Worm (Caenorhabditis elegans) whole organism, early embryonic: ENCODE results near the gene R13A5.11.

Experiments used
- B0310.2 ChIP-seq: sonication (generic microtip); optimal IDR thresholded peaks from 2 replicates; lab custom pipeline; 2016; ENCODE audit warnings: mild to moderate bottlenecking, missing genetic modification characterization, missing compliant biosample characterization
- F13C5.2 ChIP-seq: sonication (generic microtip); optimal IDR thresholded peaks from 2 replicates; lab custom pipeline; 2017; ENCODE audit warnings: mild to moderate bottlenecking, missing genetic modification characterization, inconsistent platforms, missing compliant biosample characterization
- aly-1 ChIP-seq: sonication (generic microtip); optimal IDR thresholded peaks from 2 replicates; lab custom pipeline; 2016; ENCODE audit warnings: missing genetic modification characterization, missing compliant biosample characterization
- ama-1 ChIP-seq: fragments of 150-350 bp; optimal IDR thresholded peaks from 2 replicates; lab custom pipeline; 2014
- ceh-13 ChIP-seq: fragments of 200-800 bp; sonication (Bioruptor generic); optimal IDR thresholded peaks from 2 replicates; lab custom pipeline; 2018; ENCODE audit warnings: mild to moderate bottlenecking, missing genetic modification characterization, missing compliant biosample characterization
- ceh-36 ChIP-seq: sonication (generic microtip); optimal IDR thresholded peaks from 2 replicates; lab custom pipeline; 2016; ENCODE audit warnings: missing genetic modification characterization, inconsistent platforms, missing compliant biosample characterization
- ets-7 ChIP-seq: sonication (generic microtip); optimal IDR thresholded peaks from 2 replicates; lab custom pipeline; 2016; ENCODE audit warnings: missing genotype, missing genetic modification characterization, missing compliant biosample characterization
- flt-1 ChIP-seq: fragments of 200-800 bp; sonication (Bioruptor generic); IDR thresholded peaks from 2 replicates; pipeline ENCODE4 v1.3.6; 2022; ENCODE audit warnings: missing genetic modification characterization, missing compliant biosample characterization
- hmbx-1 ChIP-seq: sonication (generic microtip); optimal IDR thresholded peaks from 2 replicates; lab custom pipeline; 2016; ENCODE audit warnings: mild to moderate bottlenecking, missing genetic modification characterization, missing compliant biosample characterization
- hmg-4 ChIP-seq: fragments of 200-800 bp; sonication (Bioruptor generic); optimal IDR thresholded peaks from 2 replicates; lab custom pipeline; 2018; ENCODE audit warnings: mild to moderate bottlenecking, missing genetic modification characterization, missing compliant biosample characterization
- hnd-1 ChIP-seq: sonication (generic microtip); optimal IDR thresholded peaks from 2 replicates; lab custom pipeline; 2016; ENCODE audit warnings: missing genetic modification characterization, missing compliant biosample characterization
- pes-1 ChIP-seq: fragments of 200-800 bp; sonication (Bioruptor generic); IDR thresholded peaks from 2 replicates; pipeline ENCODE4 v1.3.6; 2022; ENCODE audit warnings: missing genetic modification reagents, missing genetic modification characterization, missing compliant biosample characterization
- scrt-1 ChIP-seq: fragments of 200-800 bp; sonication (Bioruptor generic); IDR thresholded peaks from 2 replicates; pipeline ENCODE4 v1.3.6; 2022; ENCODE audit warnings: missing genetic modification characterization, missing compliant biosample characterization
- sea-1 ChIP-seq: fragments of 200-800 bp; sonication (Bioruptor generic); conservative IDR thresholded peaks from 2 replicates; pipeline ENCODE4 v1.3.6; 2022; ENCODE audit warnings: missing genetic modification characterization, missing compliant biosample characterization
- tbx-11 ChIP-seq: fragments of 200-800 bp; sonication (Bioruptor generic); IDR thresholded peaks from 2 replicates; pipeline ENCODE4 v1.3.6; 2022; ENCODE audit warnings: missing genetic modification characterization, missing compliant biosample characterization
- tbx-37 ChIP-seq: fragments of 200-800 bp; sonication (Bioruptor generic); conservative IDR thresholded peaks from 2 replicates; pipeline ENCODE4 v1.3.6; 2022; ENCODE audit warnings: missing genetic modification reagents, missing genetic modification characterization, missing compliant biosample characterization
- tra-4 ChIP-seq: sonication (generic microtip); optimal IDR thresholded peaks from 2 replicates; lab custom pipeline; 2017; ENCODE audit warnings: missing genetic modification characterization, missing compliant biosample characterization

Gene R13A5.11

ce11 chrIII:7593285-7593928, at the start of gene R13A5.11:
Gene R13A5.11, minus strand, starts transcription at chrIII:7593335.
- no peak for TF ChIP-seq tbx-37 (GFP tag; lab: Robert Waterston, UW)
- no peak for TF ChIP-seq scrt-1 (GFP tag; lab: Robert Waterston, UW)
- TF ChIP-seq pes-1 (GFP tag; lab: Robert Waterston, UW): no peak
- no peak for TF ChIP-seq aly-1 (tag; lab: Kevin White, UChicago)
- TF ChIP-seq ets-7: no peak
- no peak for TF ChIP-seq flt-1
- no peak for TF ChIP-seq tra-4 (tag; lab: Kevin White, UChicago)
- no peak for TF ChIP-seq ama-1 (lab: Kevin White, UChicago)
- TF ChIP-seq F13C5.2 (tag; lab: Kevin White, UChicago): no peak
- no peak for TF ChIP-seq hmg-4 (GFP tag; lab: Kevin White, UChicago)
- no peak for TF ChIP-seq ceh-13
- TF ChIP-seq tbx-11: no peak
- no peak for TF ChIP-seq ceh-36 (tag; lab: Kevin White, UChicago)
- TF ChIP-seq B0310.2 (tag; lab: Kevin White, UChicago): no peak
- TF ChIP-seq hnd-1: no peak
- no peak for TF ChIP-seq sea-1 (GFP tag; lab: Robert Waterston, UW)
- TF ChIP-seq hmbx-1: no peak

- TF ChIP-seq tbx-37 (GFP tag; lab: Robert Waterston, UW): peak; percentile 54; the same call in 1 of the 2 replicates
- TF ChIP-seq ama-1 (lab: Kevin White, UChicago): no peak
- TF ChIP-seq ceh-36 (tag; lab: Kevin White, UChicago): peak; percentile 77
- TF ChIP-seq hmg-4 (GFP tag; lab: Kevin White, UChicago): peak; percentile 12
- TF ChIP-seq tbx-11: peak; percentile 74
- TF ChIP-seq flt-1: no peak
- peak; percentile 50 for TF ChIP-seq ceh-13
- TF ChIP-seq pes-1 (GFP tag; lab: Robert Waterston, UW): no peak; the same call in 1 of the 2 replicates
- peak; percentile 74 for TF ChIP-seq F13C5.2 (tag; lab: Kevin White, UChicago)
- TF ChIP-seq aly-1 (tag; lab: Kevin White, UChicago): peak; percentile 6
- peak; percentile 51 for TF ChIP-seq hnd-1
- peak; percentile 31 for TF ChIP-seq hmbx-1
- TF ChIP-seq tra-4 (tag; lab: Kevin White, UChicago): no peak
- peak; percentile 81 for TF ChIP-seq sea-1 (GFP tag; lab: Robert Waterston, UW)
- peak; percentile 83 for TF ChIP-seq scrt-1 (GFP tag; lab: Robert Waterston, UW)
- peak; percentile 53 for TF ChIP-seq B0310.2 (tag; lab: Kevin White, UChicago)
- peak; percentile 40 for TF ChIP-seq ets-7
These were observed 48.9 kb upstream of the R13A5.11 start for ce11 chrIII:7642015-7642414.

- TF ChIP-seq scrt-1 (GFP tag; lab: Robert Waterston, UW): no peak
- TF ChIP-seq tbx-37 (GFP tag; lab: Robert Waterston, UW): no peak
- TF ChIP-seq ama-1 (lab: Kevin White, UChicago): no peak
- TF ChIP-seq hmg-4 (GFP tag; lab: Kevin White, UChicago): no peak
- TF ChIP-seq hmbx-1: no peak
- TF ChIP-seq tbx-11: no peak
- no peak for TF ChIP-seq ceh-36 (tag; lab: Kevin White, UChicago)
- no peak for TF ChIP-seq ets-7
- TF ChIP-seq tra-4 (tag; lab: Kevin White, UChicago): no peak
- TF ChIP-seq B0310.2 (tag; lab: Kevin White, UChicago): no peak
- no peak for TF ChIP-seq sea-1 (GFP tag; lab: Robert Waterston, UW)
- TF ChIP-seq aly-1 (tag; lab: Kevin White, UChicago): no peak
- no peak for TF ChIP-seq pes-1 (GFP tag; lab: Robert Waterston, UW)
- no peak for TF ChIP-seq ceh-13
- no peak for TF ChIP-seq F13C5.2 (tag; lab: Kevin White, UChicago)
These were observed 48.2 kb upstream of the R13A5.11 start for ce11 chrIII:7641337-7641736.

- TF ChIP-seq ceh-13 (no peak), scrt-1 (GFP tag; lab: Robert Waterston, UW) (no peak), F13C5.2 (tag; lab: Kevin White, UChicago) (no peak), tbx-37 (GFP tag; lab: Robert Waterston, UW) (no peak), tra-4 (tag; lab: Kevin White, UChicago) (no peak), aly-1 (tag; lab: Kevin White, UChicago) (no peak), ceh-36 (tag; lab: Kevin White, UChicago) (no peak), hmg-4 (GFP tag; lab: Kevin White, UChicago) (no peak), ets-7 (no peak), tbx-11 (no peak), flt-1 (no peak), pes-1 (GFP tag; lab: Robert Waterston, UW) (no peak), hnd-1 (no peak), ama-1 (lab: Kevin White, UChicago) (no peak), sea-1 (GFP tag; lab: Robert Waterston, UW) (no peak)
These were observed 32.0 kb upstream of the R13A5.11 start, which contains the start of gene fbn-1 for ce11 chrIII:7625086-7625485. Gene fbn-1, plus strand, starts transcription at chrIII:7625386.

ce11 chrIII:7622922-7623321, 29.8 kb upstream of the R13A5.11 start:
- no peak for TF ChIP-seq B0310.2 (tag; lab: Kevin White, UChicago)
- TF ChIP-seq ama-1 (lab: Kevin White, UChicago): no peak
- no peak for TF ChIP-seq scrt-1 (GFP tag; lab: Robert Waterston, UW)
- TF ChIP-seq hnd-1: no peak
- no peak for TF ChIP-seq hmbx-1
- no peak for TF ChIP-seq F13C5.2 (tag; lab: Kevin White, UChicago)

- no peak for TF ChIP-seq flt-1
- no peak for TF ChIP-seq ceh-36 (tag; lab: Kevin White, UChicago)
- TF ChIP-seq B0310.2 (tag; lab: Kevin White, UChicago): no peak
- TF ChIP-seq pes-1 (GFP tag; lab: Robert Waterston, UW): no peak
- TF ChIP-seq scrt-1 (GFP tag; lab: Robert Waterston, UW): no peak
- TF ChIP-seq tbx-11: no peak
- TF ChIP-seq hnd-1: no peak
- TF ChIP-seq sea-1 (GFP tag; lab: Robert Waterston, UW): no peak
- no peak for TF ChIP-seq tbx-37 (GFP tag; lab: Robert Waterston, UW)
- no peak for TF ChIP-seq F13C5.2 (tag; lab: Kevin White, UChicago)
- TF ChIP-seq aly-1 (tag; lab: Kevin White, UChicago): no peak
- TF ChIP-seq ets-7: no peak
- no peak for TF ChIP-seq hmbx-1
- no peak for TF ChIP-seq hmg-4 (GFP tag; lab: Kevin White, UChicago)
- TF ChIP-seq ceh-13: no peak
These were observed 28.2 kb upstream of the R13A5.11 start for ce11 chrIII:7621355-7621754.
